Fruit fly (Drosophila melanogaster) whole organism: ENCODE results near the gene CG31551.

ENCODE experiments used
- CG8478 ChIP-seq: fragments of >200 bp; optimal IDR thresholded peaks from 2 replicates; lab custom pipeline; 2018; ENCODE audit warnings: inconsistent platforms
- Dll ChIP-seq: fragments of >200 bp; optimal IDR thresholded peaks from 2 replicates; lab custom pipeline; 2017
- pan ChIP-seq: fragments of >200 bp; optimal IDR thresholded peaks from 2 replicates; lab custom pipeline; 2017
- psq ChIP-seq: fragments of >200 bp; optimal IDR thresholded peaks from 2 replicates; lab custom pipeline; 2017
- usp ChIP-seq: fragments of >200 bp; optimal IDR thresholded peaks from 2 replicates; lab custom pipeline; 2017; ENCODE audit warnings: missing biosample characterization, missing genetic modification characterization, mixed read lengths

- TF ChIP-seq CG8478 (lab: Kevin White, UChicago): no peak
- no peak for TF ChIP-seq usp (GFP tag; lab: Kevin White, UChicago)
- TF ChIP-seq psq: no peak
- TF ChIP-seq pan (lab: Kevin White, UChicago): no peak
- no peak for TF ChIP-seq Dll (lab: Kevin White, UChicago)
Observed at dm6 chr3R:5669740-5670659, 42.3 kb downstream of the CG31551 start.
